Fruit fly (Drosophila melanogaster) whole organism, prepupa: Measurements from ENCODE around the gene futsch.
A peak's percentile ranks its signal among the peaks of the same experiment; 100 is the strongest.

ENCODE experiments used
- Blimp-1 ChIP-seq: fragments of 200-800 bp; sonication (Bioruptor generic); optimal IDR thresholded peaks from 3 replicates; lab custom pipeline; 2017; ENCODE audit warnings: missing biosample characterization, missing genetic modification characterization, mild to moderate bottlenecking, moderate library complexity, missing genetic modification reagents
- CG10631 ChIP-seq: fragments of 200-800 bp; sonication (Bioruptor generic); optimal IDR thresholded peaks from 2 replicates; lab custom pipeline; 2016; ENCODE audit warnings: missing biosample characterization, missing genetic modification characterization
- CG11294 ChIP-seq: fragments of 200-800 bp; sonication (Bioruptor generic); IDR thresholded peaks from 2 replicates; pipeline ENCODE4 v1.3.6; 2022; ENCODE audit warnings: missing biosample characterization, missing genetic modification characterization
- CG11902 ChIP-seq: fragments of 200-800 bp; sonication (Bioruptor generic); optimal IDR thresholded peaks from 3 replicates; lab custom pipeline; 2016; ENCODE audit warnings: missing biosample characterization, missing genetic modification characterization
- CG3919 ChIP-seq: fragments of 200-800 bp; sonication (Bioruptor generic); optimal IDR thresholded peaks from 3 replicates; lab custom pipeline; 2016; ENCODE audit warnings: missing biosample characterization, missing genetic modification characterization
- CG6276 ChIP-seq: fragments of 200-800 bp; sonication (Bioruptor generic); optimal IDR thresholded peaks from 2 replicates; lab custom pipeline; 2017; ENCODE audit warnings: missing biosample characterization, mild to moderate bottlenecking, missing genetic modification characterization
- Eip93F ChIP-seq: fragments of 200-800 bp; sonication (Bioruptor generic); optimal IDR thresholded peaks from 2 replicates; lab custom pipeline; 2016; ENCODE audit warnings: missing biosample characterization, mild to moderate bottlenecking, missing genetic modification characterization
- Gug ChIP-seq: fragments of 200-800 bp; sonication (Bioruptor generic); IDR thresholded peaks from 2 replicates; pipeline ENCODE4 v1.3.6; 2022; ENCODE audit warnings: missing biosample characterization, missing genetic modification characterization
- Hr39 ChIP-seq: fragments of 200-800 bp; sonication (Bioruptor generic); optimal IDR thresholded peaks from 2 replicates; lab custom pipeline; 2016; ENCODE audit warnings: missing biosample characterization, missing genetic modification characterization
- Hr4 ChIP-seq: fragments of 200-800 bp; sonication (Bioruptor generic); optimal IDR thresholded peaks from 3 replicates; lab custom pipeline; 2016; ENCODE audit warnings: missing biosample characterization, missing genetic modification characterization
- Met ChIP-seq: fragments of 200-800 bp; sonication (Bioruptor generic); optimal IDR thresholded peaks from 3 replicates; lab custom pipeline; 2016; ENCODE audit warnings: missing biosample characterization, missing genetic modification characterization
- OdsH ChIP-seq: fragments of 200-800 bp; sonication (Bioruptor generic); optimal IDR thresholded peaks from 3 replicates; lab custom pipeline; 2016; ENCODE audit warnings: missing biosample characterization, missing genetic modification characterization
- dsx ChIP-seq: fragments of 200-800 bp; optimal IDR thresholded peaks from 3 replicates; lab custom pipeline; 2019; ENCODE audit warnings: missing biosample characterization, mild to moderate bottlenecking, missing genetic modification characterization, moderate library complexity; ENCODE audit not compliant: poor library complexity, severe bottlenecking
- spab ChIP-seq: fragments of 200-800 bp; sonication (Bioruptor generic); optimal IDR thresholded peaks from 2 replicates; lab custom pipeline; 2017; ENCODE audit warnings: missing biosample characterization, mild to moderate bottlenecking, missing genetic modification characterization, missing genetic modification reagents

The futsch gene

dm6 chrX:1482840-1483518, 74.1 kb downstream of the futsch start, which contains the start of the genes sta and inc (continued):
- TF ChIP-seq CG6276 (GFP tag; lab: Kevin White, UChicago) (no peak), dsx (GFP tag; lab: Kevin White, UChicago) (peak; percentile 38), Met (GFP tag; lab: Kevin White, UChicago) (peak; percentile 68), Gug (GFP tag; lab: Robert Waterston, UW) (no peak), CG10631 (no peak), CG3919 (GFP tag; lab: Kevin White, UChicago) (peak; percentile 77), spab (peak; percentile 10), CG11902 (GFP tag; lab: Kevin White, UChicago) (no peak), Hr4 (GFP tag; lab: Kevin White, UChicago) (no peak), Blimp-1 (GFP tag; lab: Kevin White, UChicago) (peak; percentile 29), OdsH (GFP tag; lab: Kevin White, UChicago) (peak; percentile 26), CG11294 (GFP tag; lab: Robert Waterston, UW) (no peak), Eip93F (GFP tag; lab: Kevin White, UChicago) (no peak), Hr39 (GFP tag; lab: Kevin White, UChicago) (peak; percentile 31)
- TF ChIP-seq, all 60 proteins: peak for 48
